Fruit fly (Drosophila melanogaster) whole organism, embryonic: Measurements from ENCODE around the gene CG31548.

ENCODE experiments used
- Atf6 ChIP-seq: fragments of 200-800 bp; sonication (Bioruptor generic); IDR thresholded peaks from 2 replicates; pipeline ENCODE4 v1.3.6; 2022; ENCODE audit warnings: missing biosample characterization, missing genetic modification characterization
- B-H1 ChIP-seq: fragments of 200-800 bp; sonication (Bioruptor generic); IDR thresholded peaks from 3 replicates; pipeline ENCODE4 v1.3.6; 2022; ENCODE audit warnings: missing biosample characterization, missing genetic modification characterization
- Blimp-1 ChIP-seq: fragments of 200-800 bp; sonication (Bioruptor generic); optimal IDR thresholded peaks from 3 replicates; lab custom pipeline; 2018; ENCODE audit warnings: missing biosample characterization, missing genetic modification characterization, mild to moderate bottlenecking, moderate library complexity, missing genetic modification reagents
- CG1024 ChIP-seq: fragments of 200-800 bp; sonication (Bioruptor generic); IDR thresholded peaks from 2 replicates; pipeline ENCODE4 v1.3.6; 2022; ENCODE audit warnings: missing biosample characterization, missing genetic modification characterization
- CG10565 ChIP-seq: fragments of 200-800 bp; sonication (Bioruptor generic); optimal IDR thresholded peaks from 3 replicates; lab custom pipeline; 2016; ENCODE audit warnings: missing biosample characterization, mild to moderate bottlenecking, missing genetic modification characterization
- CG1233 ChIP-seq: fragments of 200-800 bp; sonication (Bioruptor generic); optimal IDR thresholded peaks from 4 replicates; lab custom pipeline; 2018; ENCODE audit warnings: missing biosample characterization, mild to moderate bottlenecking, missing genetic modification characterization
- CG15011 ChIP-seq: fragments of 200-800 bp; sonication (Bioruptor generic); optimal IDR thresholded peaks from 3 replicates; lab custom pipeline; 2018; ENCODE audit warnings: missing biosample characterization, mild to moderate bottlenecking, missing genetic modification characterization
- CG16815 ChIP-seq: fragments of 200-800 bp; sonication (Bioruptor generic); optimal IDR thresholded peaks from 3 replicates; lab custom pipeline; 2017; ENCODE audit warnings: missing biosample characterization, mild to moderate bottlenecking, missing genetic modification characterization
- CG17361 ChIP-seq: fragments of 200-800 bp; sonication (Bioruptor generic); IDR thresholded peaks from 3 replicates; pipeline ENCODE4 v1.3.6; 2022; ENCODE audit warnings: missing biosample characterization, missing genetic modification characterization
- CG18011 ChIP-seq: fragments of 200-800 bp; sonication (Bioruptor generic); optimal IDR thresholded peaks from 2 replicates; lab custom pipeline; 2017; ENCODE audit warnings: missing biosample characterization, missing genetic modification characterization, mild to moderate bottlenecking, moderate library complexity, missing genotype
- CG18476 ChIP-seq: fragments of 200-800 bp; sonication (Bioruptor generic); optimal IDR thresholded peaks from 2 replicates; lab custom pipeline; 2016; ENCODE audit warnings: missing biosample characterization, mild to moderate bottlenecking, missing genetic modification characterization
- CG2199 ChIP-seq: fragments of 200-800 bp; sonication (Bioruptor generic); IDR thresholded peaks from 3 replicates; pipeline ENCODE4 v1.3.6; 2022; ENCODE audit warnings: missing biosample characterization, missing genetic modification characterization
- CG2202 ChIP-seq: fragments of 200-800 bp; sonication (Bioruptor generic); optimal IDR thresholded peaks from 2 replicates; lab custom pipeline; 2018; ENCODE audit warnings: missing biosample characterization, mild to moderate bottlenecking, missing genetic modification characterization
- CG32767 ChIP-seq: fragments of 200-800 bp; sonication (Bioruptor generic); IDR thresholded peaks from 2 replicates; pipeline ENCODE4 v1.3.6; 2022; ENCODE audit warnings: missing biosample characterization, missing genetic modification characterization
- CG3726 ChIP-seq: fragments of 200-800 bp; sonication (Bioruptor generic); IDR thresholded peaks from 3 replicates; pipeline ENCODE4, ENCODE4 v1.3.6; 2022; ENCODE audit warnings: missing biosample characterization, missing genetic modification characterization
- CG5953 ChIP-seq: fragments of 200-800 bp; sonication (Bioruptor generic); IDR thresholded peaks from 2 replicates; pipeline ENCODE4 v1.3.6; 2022; ENCODE audit warnings: missing biosample characterization, missing genetic modification characterization
- CG6272 ChIP-seq: fragments of 200-800 bp; sonication (Bioruptor generic); IDR thresholded peaks from 2 replicates; pipeline ENCODE4 v1.3.6; 2022; ENCODE audit warnings: missing biosample characterization, missing genetic modification characterization
- CG7556 ChIP-seq: fragments of 200-800 bp; sonication (Bioruptor generic); optimal IDR thresholded peaks from 2 replicates; lab custom pipeline; 2017; ENCODE audit warnings: missing biosample characterization, mild to moderate bottlenecking, missing genetic modification characterization
- CG7786 ChIP-seq: fragments of 200-800 bp; sonication (Bioruptor generic); optimal IDR thresholded peaks from 2 replicates; lab custom pipeline; 2016; ENCODE audit warnings: missing biosample characterization, missing genetic modification characterization
- CG8290 ChIP-seq, 3 experiments: fragments of 200-800 bp; sonication (Bioruptor generic); optimal IDR thresholded peaks; 2 replicates each; lab custom pipeline; 2016 to 2019; ENCODE audit warnings: missing biosample characterization in 3 of 3, missing genetic modification characterization in 3 of 3, mild to moderate bottlenecking in 2 of 3, moderate library complexity in 1 of 3
- CG8924 ChIP-seq: fragments of 200-800 bp; optimal IDR thresholded peaks from 3 replicates; lab custom pipeline; 2019; ENCODE audit warnings: missing biosample characterization, mild to moderate bottlenecking, missing genetic modification characterization, moderate library complexity
- D19B ChIP-seq: fragments of 200-800 bp; sonication (Bioruptor generic); optimal IDR thresholded peaks from 2 replicates; lab custom pipeline; 2017; ENCODE audit warnings: missing biosample characterization, mild to moderate bottlenecking, missing genetic modification characterization
- E2f1 ChIP-seq: fragments of 200-800 bp; sonication (Bioruptor generic); IDR thresholded peaks from 2 replicates; pipeline ENCODE4 v1.3.6; 2022; ENCODE audit warnings: missing biosample characterization, missing genetic modification characterization
- Ets65A ChIP-seq: fragments of 200-800 bp; sonication (Bioruptor generic); peaks from one replicate; lab custom pipeline; 2016; ENCODE audit warnings: missing biosample characterization, missing genetic modification characterization
- HLH3B ChIP-seq: fragments of 200-800 bp; sonication (Bioruptor generic); IDR thresholded peaks from 2 replicates; pipeline ENCODE4 v1.3.6; 2022; ENCODE audit warnings: missing biosample characterization, missing genetic modification characterization
- HmgZ ChIP-seq: fragments of 200-800 bp; sonication (Bioruptor generic); optimal IDR thresholded peaks from 2 replicates; lab custom pipeline; 2018; ENCODE audit warnings: missing biosample characterization, mild to moderate bottlenecking, missing genetic modification characterization
- Lhr ChIP-seq: fragments of 200-800 bp; sonication (Bioruptor generic); optimal IDR thresholded peaks from 3 replicates; lab custom pipeline; 2017; ENCODE audit warnings: mild to moderate bottlenecking, missing biosample characterization, missing genetic modification reagents, missing genetic modification characterization
- NFAT ChIP-seq: fragments of 200-800 bp; sonication (Bioruptor generic); IDR thresholded peaks from 2 replicates; pipeline ENCODE4 v1.3.6; 2022; ENCODE audit warnings: missing biosample characterization, missing genetic modification characterization
- Nf-YC ChIP-seq: fragments of 200-800 bp; optimal IDR thresholded peaks from 3 replicates; lab custom pipeline; 2019; ENCODE audit warnings: missing biosample characterization, mild to moderate bottlenecking, missing genetic modification characterization, moderate library complexity
- Sox100B ChIP-seq: fragments of 200-800 bp; sonication (Bioruptor generic); optimal IDR thresholded peaks from 3 replicates; lab custom pipeline; 2018; ENCODE audit warnings: missing biosample characterization, mild to moderate bottlenecking, missing genetic modification characterization
- Sry-β ChIP-seq: fragments of 200-800 bp; sonication (Bioruptor generic); optimal IDR thresholded peaks from 2 replicates; lab custom pipeline; 2018; ENCODE audit warnings: missing biosample characterization, mild to moderate bottlenecking, missing genetic modification characterization, moderate library complexity
- Xbp1 ChIP-seq: fragments of 200-800 bp; sonication (Bioruptor generic); optimal IDR thresholded peaks from 3 replicates; lab custom pipeline; 2016; ENCODE audit warnings: missing biosample characterization, mild to moderate bottlenecking, missing genetic modification characterization
- ac ChIP-seq: fragments of 200-800 bp; sonication (Bioruptor generic); optimal IDR thresholded peaks from 3 replicates; lab custom pipeline; 2017; ENCODE audit warnings: missing biosample characterization, mild to moderate bottlenecking, missing genetic modification characterization
- al ChIP-seq: fragments of 200-800 bp; sonication (Bioruptor generic); IDR thresholded peaks from 2 replicates; pipeline ENCODE4 v1.3.6; 2022; ENCODE audit warnings: missing biosample characterization, missing genetic modification characterization
- bigmax ChIP-seq: fragments of 200-800 bp; sonication (Bioruptor generic); optimal IDR thresholded peaks from 2 replicates; lab custom pipeline; 2018; ENCODE audit warnings: missing biosample characterization, mild to moderate bottlenecking, missing genetic modification characterization
- br ChIP-seq: fragments of >200 bp; optimal IDR thresholded peaks from 2 replicates; lab custom pipeline; 2017
- crp ChIP-seq, 2 experiments: fragments of 200-800 bp; sonication (Bioruptor generic); optimal IDR thresholded peaks; 2 replicates in 1 of 2; 3 replicates in 1 of 2; lab custom pipeline; 2017; ENCODE audit warnings: missing biosample characterization in 2 of 2, missing genetic modification characterization in 2 of 2, mild to moderate bottlenecking in 1 of 2, moderate library complexity in 1 of 2
- eve ChIP-seq, 2 experiments: fragments of >200 bp; optimal IDR thresholded peaks; 2 replicates each; lab custom pipeline; 2017; ENCODE audit warnings: missing biosample characterization in 2 of 2, missing genetic modification characterization in 2 of 2
- ewg ChIP-seq: fragments of 200-800 bp; sonication (Bioruptor generic); optimal IDR thresholded peaks from 3 replicates; lab custom pipeline; 2017; ENCODE audit warnings: mild to moderate bottlenecking, missing biosample characterization, missing genetic modification reagents, missing genetic modification characterization
- hbn ChIP-seq: fragments of 200-800 bp; sonication (Bioruptor generic); IDR thresholded peaks from 2 replicates; pipeline ENCODE4 v1.3.6; 2022; ENCODE audit warnings: missing biosample characterization, missing genetic modification characterization; ENCODE audit not compliant: partially characterized antibody
- ind ChIP-seq: fragments of 200-800 bp; sonication (Bioruptor generic); optimal IDR thresholded peaks from 3 replicates; lab custom pipeline; 2016; ENCODE audit warnings: missing biosample characterization, missing genetic modification characterization
- nerfin-2 ChIP-seq: fragments of 200-800 bp; sonication (Bioruptor generic); IDR thresholded peaks from 2 replicates; pipeline ENCODE4 v1.3.6; 2022; ENCODE audit warnings: missing biosample characterization, missing genetic modification characterization; ENCODE audit not compliant: partially characterized antibody
- rib ChIP-seq: fragments of 200-800 bp; sonication (Bioruptor generic); IDR thresholded peaks from 2 replicates; pipeline ENCODE4 v1.3.6; 2022; ENCODE audit warnings: missing biosample characterization, missing genetic modification characterization
- ro ChIP-seq: fragments of 200-800 bp; sonication (Bioruptor generic); IDR thresholded peaks from 2 replicates; pipeline ENCODE4 v1.3.6; 2022; ENCODE audit warnings: missing biosample characterization, missing genetic modification characterization
- seq ChIP-seq: fragments of 200-800 bp; sonication (Bioruptor generic); IDR thresholded peaks from 2 replicates; pipeline ENCODE4 v1.3.6; 2022; ENCODE audit warnings: missing biosample characterization, missing genetic modification characterization
- sob ChIP-seq: fragments of 200-800 bp; sonication (Bioruptor generic); IDR thresholded peaks from 2 replicates; pipeline ENCODE4 v1.3.6; 2022; ENCODE audit warnings: missing biosample characterization, missing genetic modification characterization
- sqz ChIP-seq: fragments of 200-800 bp; sonication (Bioruptor generic); optimal IDR thresholded peaks from 3 replicates; lab custom pipeline; 2018; ENCODE audit warnings: missing biosample characterization, mild to moderate bottlenecking, missing genetic modification characterization
- twi ChIP-seq: fragments of 200-800 bp; optimal IDR thresholded peaks from 2 replicates; lab custom pipeline; 2019; ENCODE audit warnings: missing biosample characterization, mild to moderate bottlenecking, missing genetic modification characterization, moderate library complexity
- tx ChIP-seq: fragments of 200-800 bp; sonication (Bioruptor generic); optimal IDR thresholded peaks from 2 replicates; lab custom pipeline; 2016; ENCODE audit warnings: missing biosample characterization, missing genetic modification characterization
- usp ChIP-seq: fragments of >200 bp; optimal IDR thresholded peaks from 2 replicates; lab custom pipeline; 2017; ENCODE audit warnings: missing biosample characterization, missing genetic modification characterization

Gene CG31548

dm6 chr3R:5654692-5655181 lies 18.1 kb upstream of the CG31548 start, which contains the start of the genes elm and MED27 (continued):
- TF ChIP-seq br (lab: Kevin White, UChicago) (no peak), CG17361 (peak; percentile 95), twi (tag; lab: Kevin White, UChicago) (peak; percentile 90), ro (GFP tag; lab: Robert Waterston, UW) (peak; percentile 87), CG6272 (peak; percentile 98), Blimp-1 (GFP tag; lab: Kevin White, UChicago) (peak; percentile 86), D19B (GFP tag; lab: Kevin White, UChicago) (peak; percentile 72), CG16815 (GFP tag; lab: Kevin White, UChicago) (peak; percentile 94), nerfin-2 (GFP tag; lab: Robert Waterston, UW) (peak; percentile 88), Lhr (peak; percentile 92), usp (GFP tag; lab: Kevin White, UChicago) (no peak), NFAT (GFP tag; lab: Robert Waterston, UW) (peak; percentile 94), bigmax (GFP tag; lab: Kevin White, UChicago) (no peak), ind (GFP tag; lab: Kevin White, UChicago) (peak; percentile 95), seq (GFP tag; lab: Robert Waterston, UW) (peak; percentile 85), B-H1 (GFP tag; lab: Robert Waterston, UW) (peak; percentile 91), Sry-β (GFP tag; lab: Kevin White, UChicago) (peak; percentile 52), sqz (GFP tag; lab: Kevin White, UChicago) (peak; percentile 90), Xbp1 (peak; percentile 98), CG2199 (GFP tag; lab: Robert Waterston, UW) (0 out of 3 replicates have a peak, but pooled peaks have one; percentile 67), CG8290 (GFP tag; optimal IDR thresholded peaks at IDR 0.05; lab: Kevin White, UChicago) (peak; percentile 90), CG8290 (tag; optimal IDR thresholded peaks at IDR 0.05; lab: Kevin White, UChicago) (peak; percentile 64 to 70), CG10565 (GFP tag; lab: Kevin White, UChicago) (peak; percentile 38), CG15011 (GFP tag; lab: Kevin White, UChicago) (no peak), E2f1 (peak; percentile 92), al (GFP tag; lab: Robert Waterston, UW) (peak; percentile 94), CG2202 (tag; lab: Kevin White, UChicago) (peak; percentile 86), hbn (peak; percentile 92), HmgZ (tag; lab: Kevin White, UChicago) (peak; percentile 95), sob (GFP tag; lab: Robert Waterston, UW) (peak; percentile 96), CG32767 (GFP tag; lab: Robert Waterston, UW) (peak; percentile 91), Nf-YC (tag; lab: Kevin White, UChicago) (peak; percentile 90), CG1233 (GFP tag; lab: Kevin White, UChicago) (peak; percentile 87), tx (GFP tag; lab: Kevin White, UChicago) (peak; percentile 92), CG5953 (GFP tag; lab: Robert Waterston, UW) (peak; percentile 71; the same call in 1 of the 2 replicates), CG18011 (GFP tag; lab: Kevin White, UChicago) (peak; percentile 84), Ets65A (GFP tag; lab: Kevin White, UChicago) (peak; percentile 100), CG7556 (GFP tag; lab: Kevin White, UChicago) (peak; percentile 85), CG18476 (GFP tag; lab: Kevin White, UChicago) (peak; percentile 92), ewg (GFP tag; lab: Kevin White, UChicago) (peak; percentile 80), CG8924 (tag; lab: Kevin White, UChicago) (peak; percentile 92), CG3726 (peak; percentile 86; the same call in 2 of the 3 replicates), rib (peak; percentile 91), Atf6 (GFP tag; lab: Robert Waterston, UW) (peak; percentile 87), crp (GFP tag; optimal IDR thresholded peaks at IDR 0.05; lab: Kevin White, UChicago) (peak in 1 of 2 experiments; percentile 63), CG7786 (peak; percentile 91), CG1024 (peak; percentile 60; the same call in 1 of the 2 replicates), HLH3B (peak; percentile 91), eve (GFP tag; optimal IDR thresholded peaks at IDR 0.05; lab: Kevin White, UChicago) (peak in 1 of 2 experiments; percentile 66), ac (no peak), Sox100B (GFP tag; lab: Kevin White, UChicago) (peak; percentile 77)
